Worm (Caenorhabditis elegans) whole organism, midembryonic: ENCODE data around the gene drn-1.

Source experiments
- T22C8.4 ChIP-seq: fragments of 200-800 bp; sonication (Bioruptor generic); IDR thresholded peaks from 2 replicates; pipeline ENCODE4 v1.3.6; 2022; ENCODE audit warnings: missing genetic modification characterization, missing compliant biosample characterization
- cog-1 ChIP-seq: sonication (generic microtip); optimal IDR thresholded peaks from 2 replicates; lab custom pipeline; 2016; ENCODE audit warnings: missing genetic modification characterization, missing compliant biosample characterization
- flt-1 ChIP-seq: fragments of 200-800 bp; sonication (Bioruptor generic); IDR thresholded peaks from 2 replicates; pipeline ENCODE4 v1.3.6; 2022; ENCODE audit warnings: missing genetic modification characterization, missing compliant biosample characterization
- klf-2 ChIP-seq: fragments of 200-800 bp; sonication (Bioruptor generic); conservative IDR thresholded peaks from 2 replicates; pipeline ENCODE4 v1.3.6; 2022; ENCODE audit warnings: missing genetic modification reagents, missing genetic modification characterization, missing compliant biosample characterization
- med-1 ChIP-seq: sonication (generic microtip); optimal IDR thresholded peaks from 2 replicates; lab custom pipeline; 2017; ENCODE audit warnings: missing genetic modification characterization, mild to moderate bottlenecking, missing compliant biosample characterization, antibody characterized with exemption, missing genetic modification reagents; ENCODE audit not compliant: insufficient read depth
- ref-1 ChIP-seq: fragments of 200-800 bp; sonication (Bioruptor generic); conservative IDR thresholded peaks from 2 replicates; pipeline ENCODE4 v1.3.6; 2022; ENCODE audit warnings: missing genetic modification reagents, missing genetic modification characterization, missing compliant biosample characterization
- tab-1 ChIP-seq: fragments of 200-800 bp; sonication (Bioruptor generic); IDR thresholded peaks from 2 replicates; pipeline ENCODE4 v1.3.6; 2022; ENCODE audit warnings: missing genetic modification characterization, missing compliant biosample characterization
- ztf-23 ChIP-seq: fragments of 200-800 bp; sonication (Bioruptor generic); IDR thresholded peaks from 2 replicates; pipeline ENCODE4 v1.3.6; 2022; ENCODE audit warnings: missing genetic modification reagents, missing genetic modification characterization, missing compliant biosample characterization
- ztf-29 ChIP-seq: fragments of 200-800 bp; sonication (Bioruptor generic); IDR thresholded peaks from 2 replicates; pipeline ENCODE4 v1.3.6; 2022; ENCODE audit warnings: missing genetic modification reagents, missing genetic modification characterization, missing compliant biosample characterization

The drn-1 gene

ce11 chrII:5281137-5281536 is 9.5 kb upstream of the drn-1 start:
- TF ChIP-seq cog-1 (tag; lab: Kevin White, UChicago) (no peak), T22C8.4 (no peak), klf-2 (GFP tag; lab: Robert Waterston, UW) (no peak)

- no peak for TF ChIP-seq ref-1 (GFP tag; lab: Robert Waterston, UW)
- TF ChIP-seq klf-2 (GFP tag; lab: Robert Waterston, UW) = no peak
- no peak for TF ChIP-seq med-1 (GFP tag; lab: Kevin White, UChicago)
- no peak for TF ChIP-seq T22C8.4
- no peak for TF ChIP-seq cog-1 (tag; lab: Kevin White, UChicago)
- no peak for TF ChIP-seq ztf-23
- no peak for TF ChIP-seq tab-1
- no peak for TF ChIP-seq flt-1 (GFP tag; lab: Robert Waterston, UW)
These were observed 6.1 kb upstream of the drn-1 start for ce11 chrII:5277780-5278179.

- TF ChIP-seq T22C8.4 (no peak), flt-1 (GFP tag; lab: Robert Waterston, UW) (no peak), med-1 (GFP tag; lab: Kevin White, UChicago) (no peak), klf-2 (GFP tag; lab: Robert Waterston, UW) (no peak), ref-1 (GFP tag; lab: Robert Waterston, UW) (no peak), tab-1 (no peak), cog-1 (tag; lab: Kevin White, UChicago) (no peak), ztf-23 (no peak), ztf-29 (GFP tag; lab: Robert Waterston, UW) (no peak)
These were observed 5.1 kb upstream of the drn-1 start for ce11 chrII:5276736-5277135.

- TF ChIP-seq tab-1 (no peak), ref-1 (GFP tag; lab: Robert Waterston, UW) (no peak), klf-2 (GFP tag; lab: Robert Waterston, UW) (no peak), flt-1 (GFP tag; lab: Robert Waterston, UW) (no peak), ztf-29 (GFP tag; lab: Robert Waterston, UW) (no peak)
These were observed 2.7 kb downstream of the drn-1 start for ce11 chrII:5268977-5269376.

ce11 chrII:5264650-5265049 is 7.0 kb downstream of the drn-1 start:
- TF ChIP-seq ztf-29 (GFP tag; lab: Robert Waterston, UW) = no peak
- no peak for TF ChIP-seq cog-1 (tag; lab: Kevin White, UChicago)
- no peak for TF ChIP-seq T22C8.4
- TF ChIP-seq ztf-23 = no peak
- no peak for TF ChIP-seq klf-2 (GFP tag; lab: Robert Waterston, UW)
- no peak for TF ChIP-seq ref-1 (GFP tag; lab: Robert Waterston, UW)
- TF ChIP-seq flt-1 (GFP tag; lab: Robert Waterston, UW) = no peak
- TF ChIP-seq tab-1 = no peak
- TF ChIP-seq med-1 (GFP tag; lab: Kevin White, UChicago) = no peak

ce11 chrII:5255435-5255834 is 16.2 kb downstream of the drn-1 start, which contains the start of gene frpr-4:
Gene frpr-4 (minus strand): TSS chrII:5255535.
- no peak for TF ChIP-seq ref-1 (GFP tag; lab: Robert Waterston, UW)
- no peak for TF ChIP-seq ztf-29 (GFP tag; lab: Robert Waterston, UW)
- no peak for TF ChIP-seq flt-1 (GFP tag; lab: Robert Waterston, UW)
- no peak for TF ChIP-seq cog-1 (tag; lab: Kevin White, UChicago)
- TF ChIP-seq ztf-23 = no peak
- no peak for TF ChIP-seq klf-2 (GFP tag; lab: Robert Waterston, UW)
- TF ChIP-seq med-1 (GFP tag; lab: Kevin White, UChicago) = no peak
- TF ChIP-seq tab-1 = no peak
- TF ChIP-seq T22C8.4 = no peak

- no peak for TF ChIP-seq T22C8.4
- TF ChIP-seq med-1 (GFP tag; lab: Kevin White, UChicago) = no peak
- no peak for TF ChIP-seq ref-1 (GFP tag; lab: Robert Waterston, UW)
- TF ChIP-seq cog-1 (tag; lab: Kevin White, UChicago) = no peak
- no peak for TF ChIP-seq ztf-23
- no peak for TF ChIP-seq flt-1 (GFP tag; lab: Robert Waterston, UW)
- TF ChIP-seq tab-1 = no peak
- TF ChIP-seq klf-2 (GFP tag; lab: Robert Waterston, UW) = no peak
- no peak for TF ChIP-seq ztf-29 (GFP tag; lab: Robert Waterston, UW)
These were observed 24.8 kb downstream of the drn-1 start, which contains the start of gene ptr-6 for ce11 chrII:5246791-5247361. Gene ptr-6 (minus strand): TSS chrII:5246837.

- TF ChIP-seq T22C8.4 = no peak
- no peak for TF ChIP-seq cog-1 (tag; lab: Kevin White, UChicago)
- no peak for TF ChIP-seq med-1 (GFP tag; lab: Kevin White, UChicago)
- TF ChIP-seq tab-1 = no peak
- TF ChIP-seq ztf-29 (GFP tag; lab: Robert Waterston, UW) = no peak
- TF ChIP-seq klf-2 (GFP tag; lab: Robert Waterston, UW) = no peak
- TF ChIP-seq flt-1 (GFP tag; lab: Robert Waterston, UW) = no peak
- no peak for TF ChIP-seq ztf-23
- no peak for TF ChIP-seq ref-1 (GFP tag; lab: Robert Waterston, UW)
These were observed 30.1 kb downstream of the drn-1 start, which contains the start of gene T16D1.1 for ce11 chrII:5241560-5241959. Gene T16D1.1 (minus strand): TSS chrII:5241660.

- no peak for TF ChIP-seq med-1 (GFP tag; lab: Kevin White, UChicago)
- no peak for TF ChIP-seq ref-1 (GFP tag; lab: Robert Waterston, UW)
- TF ChIP-seq tab-1 = no peak
- no peak for TF ChIP-seq cog-1 (tag; lab: Kevin White, UChicago)
These were observed 33.3 kb downstream of the drn-1 start, which contains the start of gene pho-4 for ce11 chrII:5238366-5238765. Gene pho-4 (minus strand): TSS chrII:5238466.

- TF ChIP-seq flt-1 (GFP tag; lab: Robert Waterston, UW) = peak; percentile 72
- 0 out of 2 replicates have a peak, but pooled peaks have one; percentile 15 for TF ChIP-seq ref-1 (GFP tag; lab: Robert Waterston, UW)
- peak; percentile 56; the same call in 1 of the 2 replicates for TF ChIP-seq ztf-23
- no peak for TF ChIP-seq tab-1
- TF ChIP-seq ztf-29 (GFP tag; lab: Robert Waterston, UW) = peak; percentile 62; the same call in 1 of the 2 replicates
These were observed 33.9 kb downstream of the drn-1 start for ce11 chrII:5237699-5238098.
